Worm (Caenorhabditis elegans): ENCODE measurements around the gene nspg-3.

DNA sequence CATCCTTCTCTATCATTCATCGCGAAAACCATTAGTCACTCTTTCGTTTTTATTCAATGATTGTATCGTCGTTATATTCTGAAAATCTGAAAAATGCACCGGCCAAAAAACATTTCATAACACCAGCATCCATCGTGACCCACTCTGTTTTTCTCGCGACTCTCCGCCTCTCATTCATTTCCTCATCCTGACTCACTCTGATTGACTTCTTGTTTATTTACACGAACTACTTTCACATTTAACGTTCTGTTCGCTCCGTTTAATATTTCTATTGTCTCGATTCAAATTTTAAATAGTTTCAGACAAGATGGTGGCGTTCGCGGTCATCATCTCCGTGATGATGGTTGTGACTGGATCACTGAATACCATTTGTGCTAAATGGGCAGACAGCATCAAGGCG is 31.9 kb downstream of the nspg-3 start, which contains the start of gene C29H12.2:
- TF ChIP-seq ceh-39 (tag; optimal IDR thresholded peaks at IDR 0.05) (no peak), elt-3 (tag; optimal IDR thresholded peaks at IDR 0.05) (no peak), tbx-8 (GFP tag; optimal IDR thresholded peaks at IDR 0.05) (no peak), blmp-1 (tag; optimal IDR thresholded peaks at IDR 0.05) (no peak), pha-4 (tag; optimal IDR thresholded peaks at IDR 0.05) (no peak), mep-1 (tag; optimal IDR thresholded peaks at IDR 0.05) (no peak), unc-39 (tag; optimal IDR thresholded peaks at IDR 0.05) (no peak), snpc-4 (tag; optimal IDR thresholded peaks at IDR 0.05) (no peak), elt-1 (tag; optimal IDR thresholded peaks at IDR 0.05; ENCODE audit: borderline replicate concordance, insufficient read depth) (no peak), nhr-237 (tag; optimal IDR thresholded peaks at IDR 0.05) (no peak)

Data from whole organism, mixed stage, embryonic.